Fruit fly (Drosophila melanogaster) Kc167 (cell line): ENCODE results near the gene daw.

Experiments used
- Myc ChIP-seq: fragments of >200 bp; optimal IDR thresholded peaks from 2 replicates; lab custom pipeline; 2017; ENCODE audit warnings: missing external identifiers
- Sin3A ChIP-seq: fragments of >200 bp; optimal IDR thresholded peaks from 2 replicates; lab custom pipeline; 2018; ENCODE audit warnings: missing external identifiers
- h ChIP-seq: fragments of >200 bp; optimal IDR thresholded peaks from 3 replicates; lab custom pipeline; 2018; ENCODE audit warnings: missing external identifiers
- insv ChIP-seq: fragments of >200 bp; optimal IDR thresholded peaks from 3 replicates; lab custom pipeline; 2018; ENCODE audit warnings: missing external identifiers
- psq ChIP-seq: fragments of >200 bp; optimal IDR thresholded peaks from 2 replicates; lab custom pipeline; 2017; ENCODE audit warnings: missing external identifiers
- ttk ChIP-seq: sonication (Bioruptor generic); optimal IDR thresholded peaks from 2 replicates; lab custom pipeline; 2017; ENCODE audit warnings: missing external identifiers

Gene daw

DNA sequence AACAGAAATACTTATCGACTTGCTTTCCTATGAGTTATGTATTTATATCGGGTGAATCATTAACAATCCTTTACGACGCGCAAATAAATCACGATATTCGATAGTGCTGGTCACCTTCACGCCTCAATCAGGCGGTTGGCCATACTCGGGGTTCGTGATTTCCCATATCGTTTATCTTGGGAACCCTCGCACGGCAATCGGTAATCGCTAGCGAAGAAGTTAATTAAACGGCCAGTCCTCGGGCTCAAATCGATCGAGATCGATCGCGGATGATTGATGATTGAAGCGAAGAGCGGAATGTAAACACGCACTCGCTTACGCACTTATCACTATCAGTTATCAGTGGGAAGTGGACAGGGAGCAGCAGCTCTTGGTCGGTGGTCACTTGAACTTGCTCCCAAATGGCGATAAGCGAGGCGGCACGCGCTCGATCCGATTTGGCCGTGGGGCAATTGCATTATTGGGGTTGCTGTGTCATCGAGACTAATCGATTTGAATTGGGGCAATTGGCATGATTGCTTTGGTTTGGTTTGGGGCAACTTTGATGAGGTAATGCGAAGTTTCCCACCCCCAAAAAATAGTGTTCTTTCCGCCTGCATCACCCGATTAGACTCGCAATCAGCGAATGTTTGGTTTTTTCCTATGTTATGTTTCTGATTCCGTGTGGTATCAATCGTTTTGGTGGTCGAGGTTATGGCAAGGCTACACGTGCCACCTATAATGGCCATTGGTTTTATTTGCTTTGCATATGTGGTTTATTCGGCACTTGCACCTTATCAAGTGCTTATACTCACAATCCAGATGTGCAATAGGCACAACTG lies 3.9 kb upstream of the daw start:
- no peak for TF ChIP-seq ttk

DNA sequence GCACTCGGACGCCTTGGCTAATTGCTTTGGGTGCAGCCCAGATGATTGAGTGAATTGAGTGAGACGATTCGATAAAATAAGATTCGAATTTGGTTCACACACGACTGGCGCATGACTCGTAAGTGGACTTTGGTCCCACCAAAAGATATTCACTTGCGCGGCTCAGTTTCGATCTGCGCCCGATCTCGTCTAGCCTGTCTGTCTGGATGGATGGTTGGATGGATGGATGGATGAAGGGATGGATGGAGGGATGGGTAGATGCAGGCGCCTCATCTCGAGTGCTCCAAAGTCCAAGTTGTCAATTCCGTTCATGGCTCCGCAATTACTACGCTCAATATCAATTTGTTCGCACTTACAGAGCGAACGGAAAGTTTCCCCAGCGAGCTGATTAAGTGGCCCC lies 2.5 kb upstream of the daw start:
- no peak for TF ChIP-seq Myc
- TF ChIP-seq ttk, result no peak
- no peak for TF ChIP-seq psq (lab: Kevin White, UChicago)
- TF ChIP-seq insv, result no peak
- TF ChIP-seq Sin3A (lab: Kevin White, UChicago), result no peak
- TF ChIP-seq h (lab: Kevin White, UChicago), result no peak

DNA sequence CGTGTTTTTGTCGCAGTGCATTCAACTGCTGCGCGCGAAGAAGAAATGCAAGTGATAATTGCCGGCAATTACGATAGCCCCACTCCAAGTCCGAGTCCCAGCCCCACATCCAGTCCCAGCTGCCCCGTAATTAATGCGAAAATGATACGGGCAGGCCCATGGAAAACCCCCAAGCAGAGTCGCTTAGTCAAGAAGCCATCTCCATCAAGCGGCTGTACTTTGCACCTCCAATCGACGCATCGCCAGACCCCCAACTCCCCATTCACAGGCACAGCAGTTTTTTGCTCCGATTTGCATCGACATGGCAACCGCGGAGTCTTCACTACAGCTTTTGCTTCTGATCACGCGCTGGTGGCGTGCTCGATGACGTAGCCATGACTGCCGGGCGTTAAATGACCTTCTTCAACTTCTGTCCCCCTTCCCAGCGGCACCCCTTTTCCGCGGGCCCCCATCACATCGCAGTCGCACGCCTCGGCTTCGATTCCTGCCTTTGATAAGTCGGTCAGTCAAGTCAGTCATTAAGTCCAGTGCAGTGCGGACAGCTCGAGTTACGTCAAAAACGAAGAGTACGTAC lies 1.2 kb downstream of the daw start:
- no peak for TF ChIP-seq ttk

DNA sequence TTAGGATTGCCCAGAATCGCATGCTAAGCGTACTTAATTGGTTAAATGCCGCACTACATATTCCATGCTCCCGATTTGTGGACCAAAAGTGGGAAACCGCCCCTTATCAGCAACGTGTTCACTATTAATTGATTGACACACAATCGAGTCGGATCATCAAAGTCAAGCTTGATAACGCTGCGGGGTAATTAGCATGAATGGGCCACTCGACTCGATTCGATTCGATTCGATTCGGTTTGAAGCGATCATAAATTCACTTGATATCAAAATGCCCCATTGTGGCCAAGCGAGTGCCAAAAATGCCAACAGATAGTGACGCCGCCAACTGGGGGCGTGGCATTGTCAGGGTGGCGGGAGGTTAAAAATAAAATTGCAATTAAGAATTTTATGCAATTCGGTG lies 2.5 kb downstream of the daw start:
- TF ChIP-seq insv (no peak), h (lab: Kevin White, UChicago) (no peak), Sin3A (lab: Kevin White, UChicago) (no peak), psq (lab: Kevin White, UChicago) (no peak), ttk (no peak), Myc (no peak)

DNA sequence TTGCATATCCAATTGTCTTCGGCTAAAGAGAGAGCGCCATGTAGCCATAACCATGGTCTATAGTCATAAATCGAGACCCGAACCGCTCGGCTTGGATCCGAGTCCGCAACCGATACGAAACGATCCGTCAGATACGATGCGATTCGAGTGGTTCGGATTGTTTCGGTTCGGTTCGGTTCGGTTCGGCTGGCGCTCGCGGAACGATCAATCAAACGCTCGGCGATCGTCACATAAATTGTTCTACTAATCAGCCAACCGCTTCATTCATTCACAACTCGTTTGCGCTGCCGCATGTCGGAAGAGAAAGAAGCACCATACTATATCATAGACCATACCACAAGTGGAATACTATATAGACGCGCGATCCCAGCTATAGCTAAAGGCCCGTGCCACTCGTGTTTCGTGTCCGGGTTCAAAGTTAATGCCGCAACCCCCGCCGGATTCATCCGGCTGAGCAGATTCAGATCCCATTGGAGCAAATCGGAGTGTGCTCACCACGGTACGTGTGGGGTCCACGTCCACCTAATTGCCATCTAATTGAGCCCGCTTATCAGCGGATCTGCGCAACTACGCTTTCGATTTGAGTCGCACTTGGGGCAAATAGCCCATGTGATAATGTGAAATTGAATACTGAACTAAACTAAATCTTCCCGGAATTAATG lies 3.1 kb downstream of the daw start:
- TF ChIP-seq h (lab: Kevin White, UChicago) (no peak), Myc (no peak), insv (no peak), ttk (no peak), Sin3A (lab: Kevin White, UChicago) (no peak), psq (lab: Kevin White, UChicago) (no peak)

DNA sequence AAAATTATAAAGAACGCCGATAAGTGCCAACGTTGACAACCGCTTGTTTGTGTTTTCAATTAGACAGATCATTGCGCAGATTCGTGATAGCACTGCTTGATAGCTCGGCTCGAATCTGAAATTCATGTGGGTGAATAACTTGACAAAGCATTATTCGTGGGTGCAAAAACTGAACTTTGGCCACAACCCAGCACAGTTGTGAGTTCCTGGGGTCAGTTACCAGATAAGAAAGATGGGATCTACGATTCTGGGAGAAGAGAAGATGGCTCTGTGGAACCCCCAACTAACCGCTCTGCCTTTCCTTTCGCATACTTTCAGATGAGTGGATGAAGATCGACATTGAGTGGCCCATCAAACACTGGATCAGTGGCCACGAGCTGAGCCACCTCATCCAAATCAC lies 5.8 kb downstream of the daw start:
- TF ChIP-seq ttk, result no peak
- TF ChIP-seq psq (lab: Kevin White, UChicago), result no peak
- TF ChIP-seq Myc, result no peak
- TF ChIP-seq h (lab: Kevin White, UChicago), result no peak
- TF ChIP-seq insv, result no peak
- no peak for TF ChIP-seq Sin3A (lab: Kevin White, UChicago)

DNA sequence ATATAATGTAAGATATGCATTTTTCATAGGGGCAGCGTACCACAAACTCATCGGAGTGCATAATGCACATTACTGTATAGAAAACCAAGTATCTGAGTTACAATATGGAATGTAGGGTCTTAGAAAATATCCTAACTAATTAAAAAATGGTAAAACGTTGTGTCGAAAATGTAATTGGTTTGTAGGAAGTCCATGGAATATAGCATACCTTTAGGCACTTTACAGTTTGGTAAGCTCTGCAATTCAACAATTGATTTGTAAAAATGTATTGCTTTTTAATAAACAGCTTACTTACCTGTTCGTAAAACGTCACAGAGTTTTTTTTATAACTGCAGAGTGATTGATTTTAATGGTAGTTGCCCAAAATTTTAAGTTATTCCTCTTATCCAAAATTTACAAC lies 7.1 kb downstream of the daw start, which contains the start of gene CG2964:
TSS of gene CG2964 (plus strand) at position 301 of the 400 bp plus-strand sequence.
- TF ChIP-seq psq (lab: Kevin White, UChicago), result no peak
- no peak for TF ChIP-seq insv
- no peak for TF ChIP-seq Sin3A (lab: Kevin White, UChicago)
- TF ChIP-seq h (lab: Kevin White, UChicago), result no peak

DNA sequence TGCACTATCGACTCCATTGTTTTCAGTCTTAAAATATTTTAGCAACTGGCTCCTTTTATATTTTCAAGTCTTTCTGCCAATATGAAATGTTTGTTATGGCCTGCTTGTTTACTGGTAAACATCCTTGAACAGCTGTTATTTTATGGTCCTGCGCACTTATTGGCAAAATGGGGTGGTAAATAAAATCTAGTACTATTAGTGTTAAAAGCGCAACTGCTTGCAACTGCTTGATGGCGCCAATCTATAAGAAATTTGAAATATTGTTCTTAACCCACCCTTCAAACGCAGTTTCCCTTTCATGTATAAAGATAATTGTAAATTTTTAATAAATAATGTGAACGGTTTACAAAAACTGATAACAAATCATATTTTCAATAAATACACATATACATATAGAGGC lies 10.6 kb downstream of the daw start, which contains the start of gene G6P:
TSS of gene G6P (minus strand) at position 88 of the 400 bp plus-strand sequence.
- TF ChIP-seq h (lab: Kevin White, UChicago), result no peak
- TF ChIP-seq Myc, result no peak
- no peak for TF ChIP-seq insv
- no peak for TF ChIP-seq psq (lab: Kevin White, UChicago)
- TF ChIP-seq Sin3A (lab: Kevin White, UChicago), result no peak
- no peak for TF ChIP-seq ttk

DNA sequence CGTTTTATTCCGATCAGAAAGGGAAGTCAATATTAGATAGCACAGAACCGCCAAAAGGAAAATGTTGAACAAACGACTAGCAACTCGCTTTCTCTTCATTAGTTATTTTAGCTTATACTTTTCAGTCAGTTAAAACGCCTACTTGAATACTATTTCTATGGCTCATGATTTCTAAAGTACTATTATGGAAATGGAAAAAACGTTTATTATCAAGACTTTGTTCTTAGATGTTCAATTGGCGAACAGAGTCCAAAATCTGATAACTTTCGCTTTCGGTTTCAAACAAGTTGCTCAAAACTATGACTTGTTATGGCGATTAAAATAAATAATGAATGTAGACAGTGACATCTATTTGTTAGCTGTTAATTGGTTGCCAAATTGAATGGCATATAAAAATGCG lies 20.3 kb downstream of the daw start, which contains the start of gene CG3123:
TSS of gene CG3123 (minus strand) at position 101 of the 400 bp plus-strand sequence.
- TF ChIP-seq insv, result no peak
- TF ChIP-seq ttk, result no peak
- TF ChIP-seq h (lab: Kevin White, UChicago), result no peak

DNA sequence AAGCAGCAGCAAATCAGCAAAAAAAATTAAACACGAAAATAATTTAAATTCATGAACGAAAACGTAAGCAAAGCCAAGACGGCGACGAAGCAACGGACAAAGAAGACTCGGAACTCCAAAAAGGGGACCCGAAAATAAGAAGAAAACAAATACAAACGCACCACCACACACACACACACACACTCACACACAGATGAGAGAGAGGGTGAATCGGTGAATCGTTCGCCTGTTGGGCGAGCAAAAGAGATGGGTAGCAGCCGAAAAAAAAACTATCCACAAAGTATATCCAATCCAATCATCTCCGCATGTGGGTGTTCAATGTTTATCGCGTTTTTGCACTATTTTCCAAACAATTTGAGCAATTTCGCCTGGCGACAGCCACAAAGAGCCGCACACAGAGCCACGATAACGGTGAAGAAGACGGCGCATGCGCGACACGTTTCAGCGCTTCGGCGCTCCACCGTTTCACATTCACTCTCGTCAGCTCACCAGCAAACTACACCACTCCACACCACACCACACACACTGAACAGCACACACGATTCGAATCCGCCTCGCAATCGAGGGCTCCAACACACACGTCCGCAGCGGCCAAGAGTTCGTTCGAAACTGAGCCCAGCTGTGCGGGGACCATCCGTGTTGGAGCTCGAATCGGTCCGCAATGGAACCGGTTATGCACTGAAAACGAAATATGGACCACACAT lies 24.7 kb downstream of the daw start, which contains the start of gene Duox:
TSS of gene Duox (minus strand) at position 612 of the 704 bp plus-strand sequence.
- TF ChIP-seq insv (no peak), ttk (no peak)

DNA sequence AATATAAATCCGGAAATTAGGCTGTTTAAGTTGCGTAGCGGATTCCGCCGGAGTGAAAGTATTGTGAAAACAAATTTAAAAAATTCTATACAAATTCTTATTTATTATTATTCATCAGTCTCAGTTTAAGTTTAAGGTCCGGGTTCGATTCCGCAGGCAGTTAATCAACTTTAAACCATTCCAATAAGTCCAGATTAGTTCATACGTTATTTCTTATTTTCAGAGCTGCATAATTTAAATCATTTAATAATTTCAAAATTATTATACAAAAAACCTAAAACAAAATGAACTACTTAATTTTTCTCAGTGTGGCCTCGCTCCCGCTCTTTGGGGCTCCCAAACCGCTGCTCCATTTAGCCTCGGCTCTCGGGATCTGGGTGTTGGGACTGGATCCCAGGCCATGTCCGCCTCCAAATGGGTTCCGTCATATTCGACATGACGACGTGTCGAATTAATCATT lies 25.3 kb downstream of the daw start:
- no peak for TF ChIP-seq h (lab: Kevin White, UChicago)
- TF ChIP-seq psq (lab: Kevin White, UChicago), result no peak
- no peak for TF ChIP-seq insv
- TF ChIP-seq Sin3A (lab: Kevin White, UChicago), result no peak
- no peak for TF ChIP-seq Myc
- no peak for TF ChIP-seq ttk

DNA sequence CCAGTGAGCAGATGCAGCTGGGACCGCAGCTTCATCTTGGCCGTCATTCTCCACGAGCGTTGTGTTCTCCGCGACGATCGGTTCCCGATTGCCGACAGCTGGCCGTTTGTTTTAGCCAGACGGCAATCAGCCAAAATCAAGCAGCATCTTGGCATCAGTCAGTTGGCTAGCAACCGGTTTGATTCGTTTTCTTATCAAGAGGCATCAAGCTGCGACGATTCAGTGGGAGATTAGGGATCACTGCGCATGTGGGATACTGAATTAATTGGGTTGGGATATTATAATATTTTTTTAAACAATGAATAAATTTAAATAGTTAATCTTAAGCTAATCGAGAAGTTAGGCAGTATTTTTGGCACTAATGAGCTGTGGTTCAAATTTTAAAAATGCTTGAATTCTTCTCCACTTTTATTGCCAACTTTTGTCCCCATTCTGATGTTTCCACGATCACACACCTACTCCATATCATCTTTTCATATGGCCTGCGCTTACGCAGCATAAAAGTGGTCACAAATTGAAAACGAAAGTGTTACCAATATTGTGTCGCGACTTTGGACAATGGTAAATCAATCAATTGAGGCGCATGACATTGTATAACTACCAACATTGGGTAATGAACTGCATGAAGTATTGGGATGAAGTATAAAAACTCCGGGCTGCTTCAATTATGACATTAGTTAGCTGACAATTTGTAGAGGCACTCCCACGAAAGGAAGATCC lies 32.8 kb downstream of the daw start, which contains the start of the genes CG3119 and Cpr23B:
TSS of gene CG3119 (minus strand) at position 92 of the 720 bp plus-strand sequence.
TSS of gene Cpr23B (plus strand) at position 670 of the 720 bp plus-strand sequence.
- TF ChIP-seq psq (lab: Kevin White, UChicago) (no peak), Sin3A (lab: Kevin White, UChicago) (no peak), Myc (no peak), insv (no peak)
